Worm (Caenorhabditis elegans) whole organism, late embryonic: ENCODE measurements around the gene T08G5.1.

Experiments
- ama-1 ChIP-seq: fragments of 150-350 bp; optimal IDR thresholded peaks from 2 replicates; lab custom pipeline; 2014
- ceh-22 ChIP-seq: sonication (generic microtip); optimal IDR thresholded peaks from 2 replicates; lab custom pipeline; 2017; ENCODE audit warnings: missing biosample characterization, missing genetic modification characterization
- fkh-10 ChIP-seq: fragments of 150-350 bp; optimal IDR thresholded peaks from 2 replicates; lab custom pipeline; 2014; ENCODE audit warnings: missing biosample characterization, missing genetic modification reagents, missing genetic modification characterization
- pha-4 ChIP-seq: fragments of 150-350 bp; optimal IDR thresholded peaks from 2 replicates; lab custom pipeline; 2018; ENCODE audit warnings: missing biosample characterization, missing genetic modification reagents, missing genetic modification characterization
- sox-4 ChIP-seq: sonication (generic microtip); optimal IDR thresholded peaks from 2 replicates; lab custom pipeline; 2017; ENCODE audit warnings: mild to moderate bottlenecking, missing genetic modification characterization, inconsistent platforms, missing compliant biosample characterization

- TF ChIP-seq ceh-22 (no peak), sox-4 (tag; lab: Kevin White, UChicago) (no peak), fkh-10 (GFP tag; lab: Kevin White, UChicago) (no peak), ama-1 (lab: Kevin White, UChicago) (no peak), pha-4 (tag; lab: Kevin White, UChicago) (no peak)
These were observed 12.8 kb upstream of the T08G5.1 start, which contains the start of gene ric-7 for ce11 chrV:14005812-14006211.
